Worm (Caenorhabditis elegans): ENCODE data around the gene wip-1.

- TF ChIP-seq elt-2 (tag; optimal IDR thresholded peaks at IDR 0.05) (no peak), fkh-10 (GFP tag; optimal IDR thresholded peaks at IDR 0.05) (no peak)
Measured at ce11 chrIII:5068675-5069233, 50.3 kb downstream of the wip-1 start, which contains the start of the genes C45G9.11 and C45G9.2.
